Fruit fly (Drosophila melanogaster): ENCODE results near the gene CG14322.

CG14322 gene

DNA sequence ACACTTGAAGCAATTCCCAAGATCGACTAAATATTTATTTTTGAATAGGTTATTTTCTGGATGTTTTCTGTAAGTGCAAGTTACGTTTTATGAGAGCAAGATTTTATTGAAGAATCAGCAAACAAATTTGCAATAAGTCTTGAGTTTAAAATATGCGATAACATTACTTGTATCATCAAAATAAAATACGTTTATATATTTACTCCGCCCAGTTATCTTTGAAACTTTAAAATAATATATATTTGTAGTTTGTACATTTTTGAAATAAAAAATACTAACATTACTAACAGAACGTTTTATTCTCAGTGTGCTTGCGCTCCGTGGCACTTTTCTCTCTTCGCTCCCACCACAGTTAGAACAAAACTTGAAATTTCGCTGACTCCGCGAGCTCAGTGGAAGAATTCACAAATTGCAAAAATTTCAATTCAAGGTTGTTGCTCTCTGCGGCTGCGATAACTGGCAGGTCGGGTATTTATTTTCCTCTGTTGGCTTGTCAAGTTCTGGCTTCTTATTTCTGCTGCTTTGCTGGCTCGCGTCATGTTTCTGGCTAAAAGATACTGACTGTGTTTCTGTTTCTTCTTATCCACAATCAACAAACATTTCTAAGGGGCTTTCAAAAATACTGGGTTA, 32.0 kb downstream of the CG14322 start (continued):
- no peak for TF ChIP-seq CG6765 (GFP tag; optimal IDR thresholded peaks at IDR 0.05)
- no peak for TF ChIP-seq Jarid2 (GFP tag; optimal IDR thresholded peaks at IDR 0.05)
- no peak for TF ChIP-seq CG12236 (GFP tag; optimal IDR thresholded peaks at IDR 0.05)
- TF ChIP-seq ash1 (GFP tag; optimal IDR thresholded peaks at IDR 0.05) = no peak
- TF ChIP-seq CG9609 (GFP tag; optimal IDR thresholded peaks at IDR 0.05) = no peak
- no peak for TF ChIP-seq schlank (tag; optimal IDR thresholded peaks at IDR 0.05)
- TF ChIP-seq Hr78 (GFP tag; optimal IDR thresholded peaks at IDR 0.05) = no peak
- no peak for TF ChIP-seq Adf1 (GFP tag; IDR thresholded peaks at IDR 0.05)
- no peak for TF ChIP-seq Max (GFP tag; optimal IDR thresholded peaks at IDR 0.05)
- TF ChIP-seq CG4617 (GFP tag; optimal IDR thresholded peaks at IDR 0.05; ENCODE audit: borderline replicate concordance) = no peak
- TF ChIP-seq CG11456 (GFP tag; IDR thresholded peaks at IDR 0.05) = no peak
- TF ChIP-seq CG15601 (tag; optimal IDR thresholded peaks at IDR 0.05) = no peak
- no peak for TF ChIP-seq CG11398 (GFP tag; optimal IDR thresholded peaks at IDR 0.05)
- no peak for TF ChIP-seq wek (GFP tag; optimal IDR thresholded peaks at IDR 0.05)
- no peak for TF ChIP-seq Fer3 (tag; optimal IDR thresholded peaks at IDR 0.05)
- TF ChIP-seq CG13287 (GFP tag; IDR thresholded peaks at IDR 0.05; ENCODE audit: partially characterized antibody) = no peak
- TF ChIP-seq CG17385 (GFP tag; optimal IDR thresholded peaks at IDR 0.05) = no peak
- TF ChIP-seq HLH54F (GFP tag; optimal IDR thresholded peaks at IDR 0.05) = no peak
- TF ChIP-seq tgo (GFP tag; IDR thresholded peaks at IDR 0.05) = no peak
- TF ChIP-seq CG8924 (tag; optimal IDR thresholded peaks at IDR 0.05) = no peak
- no peak for TF ChIP-seq CG2116 (GFP tag; optimal IDR thresholded peaks at IDR 0.05)
- TF ChIP-seq CG4404 (GFP tag; IDR thresholded peaks at IDR 0.05) = no peak
- TF ChIP-seq zf30C (GFP tag; optimal IDR thresholded peaks at IDR 0.05) = no peak
- TF ChIP-seq nom (GFP tag; optimal IDR thresholded peaks at IDR 0.05) = peak; percentile 54
- TF ChIP-seq crol (GFP tag; IDR thresholded peaks at IDR 0.05) = no peak
- no peak for TF ChIP-seq sd (tag; optimal IDR thresholded peaks at IDR 0.05)
- TF ChIP-seq onecut (GFP tag; IDR thresholded peaks at IDR 0.05) = no peak
- TF ChIP-seq CG13894 (tag; optimal IDR thresholded peaks at IDR 0.05) = no peak
- TF ChIP-seq so (GFP tag; IDR thresholded peaks at IDR 0.05) = no peak
- peak; percentile 18 for TF ChIP-seq ind (GFP tag; optimal IDR thresholded peaks at IDR 0.05)
- TF ChIP-seq CG10462 (GFP tag; optimal IDR thresholded peaks at IDR 0.05) = no peak
- no peak for TF ChIP-seq tna (GFP tag; IDR thresholded peaks at IDR 0.05; ENCODE audit: partially characterized antibody)
- TF ChIP-seq CG12071 (GFP tag; optimal IDR thresholded peaks at IDR 0.05) = no peak
- no peak for TF ChIP-seq cato (GFP tag; optimal IDR thresholded peaks at IDR 0.05; ENCODE audit: borderline replicate concordance)
- TF ChIP-seq CG17612 (GFP tag; IDR thresholded peaks at IDR 0.05) = no peak
- TF ChIP-seq CG18599 (GFP tag; optimal IDR thresholded peaks at IDR 0.05) = peak; percentile 50
- no peak for TF ChIP-seq CG11085 (GFP tag; IDR thresholded peaks at IDR 0.05)
- no peak for TF ChIP-seq ranshi (GFP tag; IDR thresholded peaks at IDR 0.05)
- TF ChIP-seq dmrt11E (tag; optimal IDR thresholded peaks at IDR 0.05) = peak; percentile 3
- TF ChIP-seq cwo (GFP tag; optimal IDR thresholded peaks at IDR 0.05) = no peak
- TF ChIP-seq corto (GFP tag; optimal IDR thresholded peaks at IDR 0.05) = peak; percentile 84
- peak; percentile 37 for TF ChIP-seq CG3281 (GFP tag; optimal IDR thresholded peaks at IDR 0.05)
- TF ChIP-seq CG8089 (GFP tag; optimal IDR thresholded peaks at IDR 0.05) = no peak
- TF ChIP-seq CG14014 (GFP tag; IDR thresholded peaks at IDR 0.05) = no peak
- no peak for TF ChIP-seq MBD-R2 (GFP tag; IDR thresholded peaks at IDR 0.05)
- no peak for TF ChIP-seq Antp (GFP tag; optimal IDR thresholded peaks at IDR 0.05)
- peak; percentile 36 for TF ChIP-seq grau (tag; optimal IDR thresholded peaks at IDR 0.05)
- TF ChIP-seq CG12744 (GFP tag; optimal IDR thresholded peaks at IDR 0.05) = no peak
- no peak for TF ChIP-seq CG10209 (GFP tag; optimal IDR thresholded peaks at IDR 0.05)
